Fruit fly (Drosophila melanogaster) whole organism, embryonic: ENCODE data around the gene ND-18.

Source experiments
- Atf-2 ChIP-seq: fragments of 200-800 bp; sonication (Bioruptor generic); optimal IDR thresholded peaks from 2 replicates; lab custom pipeline; 2016; ENCODE audit warnings: missing biosample characterization, missing genetic modification characterization
- Awh ChIP-seq: fragments of 200-800 bp; sonication (Bioruptor generic); IDR thresholded peaks from 2 replicates; pipeline ENCODE4, ENCODE4 v1.3.6; 2022; ENCODE audit warnings: missing biosample characterization, missing genetic modification characterization
- CG11247 ChIP-seq: fragments of 200-800 bp; sonication (Bioruptor generic); IDR thresholded peaks from 2 replicates; pipeline ENCODE4 v1.3.6; 2022; ENCODE audit warnings: missing biosample characterization, missing genetic modification characterization
- CG11560 ChIP-seq: fragments of 200-800 bp; sonication (Bioruptor generic); IDR thresholded peaks from 3 replicates; pipeline ENCODE4 v1.3.6; 2022; ENCODE audit warnings: missing biosample characterization, missing genetic modification characterization
- CG12236 ChIP-seq: fragments of 200-800 bp; sonication (Bioruptor generic); optimal IDR thresholded peaks from 2 replicates; lab custom pipeline; 2016; ENCODE audit warnings: missing biosample characterization, missing genetic modification characterization
- CG12299 ChIP-seq: fragments of 200-800 bp; sonication (Bioruptor generic); optimal IDR thresholded peaks from 2 replicates; lab custom pipeline; 2018; ENCODE audit warnings: missing biosample characterization, mild to moderate bottlenecking, missing genetic modification characterization
- CG12659 ChIP-seq: fragments of 200-800 bp; sonication (Bioruptor generic); optimal IDR thresholded peaks from 3 replicates; lab custom pipeline; 2017; ENCODE audit warnings: mild to moderate bottlenecking, missing biosample characterization, missing genetic modification reagents, missing genetic modification characterization
- CG13123 ChIP-seq: fragments of 200-800 bp; sonication (Bioruptor generic); optimal IDR thresholded peaks from 2 replicates; lab custom pipeline; 2016; ENCODE audit warnings: missing biosample characterization, missing genetic modification characterization
- CG13775 ChIP-seq: fragments of 200-800 bp; sonication (Bioruptor generic); optimal IDR thresholded peaks from 3 replicates; lab custom pipeline; 2017; ENCODE audit warnings: missing biosample characterization, mild to moderate bottlenecking, missing genetic modification characterization
- CG14050 ChIP-seq: fragments of 200-800 bp; sonication (Bioruptor generic); IDR thresholded peaks from 3 replicates; pipeline ENCODE4 v1.3.6; 2022; ENCODE audit warnings: missing biosample characterization, missing genetic modification characterization
- CG1647 ChIP-seq: fragments of 200-800 bp; sonication (Bioruptor generic); optimal IDR thresholded peaks from 3 replicates; lab custom pipeline; 2016; ENCODE audit warnings: missing biosample characterization, missing genetic modification characterization
- CG17912 ChIP-seq: fragments of 200-800 bp; sonication (Bioruptor generic); optimal IDR thresholded peaks from 2 replicates; lab custom pipeline; 2018; ENCODE audit warnings: missing biosample characterization, mild to moderate bottlenecking, missing genetic modification characterization
- CG18262 ChIP-seq: fragments of 200-800 bp; optimal IDR thresholded peaks from 3 replicates; lab custom pipeline; 2019; ENCODE audit warnings: missing biosample characterization, mild to moderate bottlenecking, missing genetic modification characterization, moderate library complexity
- CG2712 ChIP-seq: fragments of 200-800 bp; optimal IDR thresholded peaks from 3 replicates; lab custom pipeline; 2019; ENCODE audit warnings: missing biosample characterization, mild to moderate bottlenecking, missing genetic modification characterization, moderate library complexity
- CG2889 ChIP-seq: fragments of 200-800 bp; sonication (Bioruptor generic); IDR thresholded peaks from 3 replicates; pipeline ENCODE4 v1.3.6; 2022; ENCODE audit warnings: missing biosample characterization, missing genetic modification characterization
- CG32767 ChIP-seq: fragments of 200-800 bp; sonication (Bioruptor generic); IDR thresholded peaks from 2 replicates; pipeline ENCODE4 v1.3.6; 2022; ENCODE audit warnings: missing biosample characterization, missing genetic modification characterization
- CG32772 ChIP-seq: fragments of 200-800 bp; sonication (Bioruptor generic); IDR thresholded peaks from 2 replicates; pipeline ENCODE4 v1.3.6; 2022; ENCODE audit warnings: missing biosample characterization, missing genetic modification characterization
- CG5245 ChIP-seq: fragments of 200-800 bp; sonication (Bioruptor generic); optimal IDR thresholded peaks from 3 replicates; lab custom pipeline; 2016; ENCODE audit warnings: missing biosample characterization, missing genetic modification characterization
- CG6654 ChIP-seq: fragments of 200-800 bp; sonication (Bioruptor generic); optimal IDR thresholded peaks from 2 replicates; lab custom pipeline; 2017; ENCODE audit warnings: missing biosample characterization, mild to moderate bottlenecking, missing genetic modification characterization
- CG6854 ChIP-seq: fragments of 200-800 bp; sonication (Bioruptor generic); optimal IDR thresholded peaks from 3 replicates; lab custom pipeline; 2017; ENCODE audit warnings: missing biosample characterization, mild to moderate bottlenecking, missing genetic modification characterization
- CG7786 ChIP-seq: fragments of 200-800 bp; sonication (Bioruptor generic); optimal IDR thresholded peaks from 2 replicates; lab custom pipeline; 2016; ENCODE audit warnings: missing biosample characterization, missing genetic modification characterization
- CG8359 ChIP-seq: fragments of 200-800 bp; sonication (Bioruptor generic); optimal IDR thresholded peaks from 2 replicates; lab custom pipeline; 2017; ENCODE audit warnings: missing biosample characterization, mild to moderate bottlenecking, missing genetic modification characterization, borderline replicate concordance
- CG8478 ChIP-seq: fragments of >200 bp; optimal IDR thresholded peaks from 2 replicates; lab custom pipeline; 2018
- CG8924 ChIP-seq: fragments of 200-800 bp; optimal IDR thresholded peaks from 3 replicates; lab custom pipeline; 2019; ENCODE audit warnings: missing biosample characterization, mild to moderate bottlenecking, missing genetic modification characterization, moderate library complexity
- CkIIα-i1 ChIP-seq: fragments of 200-800 bp; sonication (Bioruptor generic); IDR thresholded peaks from 2 replicates; pipeline ENCODE4 v1.3.6; 2022; ENCODE audit warnings: missing biosample characterization, missing genetic modification characterization
- Drgx ChIP-seq: fragments of 200-800 bp; sonication (Bioruptor generic); IDR thresholded peaks from 2 replicates; pipeline ENCODE4 v1.3.6; 2022; ENCODE audit warnings: missing biosample characterization, missing genetic modification characterization
- E2f2 ChIP-seq: fragments of 200-800 bp; sonication (Bioruptor generic); IDR thresholded peaks from 2 replicates; pipeline ENCODE4 v1.3.6; 2022; ENCODE audit warnings: missing biosample characterization, missing genetic modification characterization
- HLH4C ChIP-seq: fragments of 200-800 bp; sonication (Bioruptor generic); IDR thresholded peaks from 3 replicates; pipeline ENCODE4 v1.3.6; 2022; ENCODE audit warnings: missing biosample characterization, missing genetic modification characterization; ENCODE audit not compliant: partially characterized antibody
- Hmx ChIP-seq: fragments of 200-800 bp; sonication (Bioruptor generic); optimal IDR thresholded peaks from 2 replicates; lab custom pipeline; 2016; ENCODE audit warnings: missing biosample characterization, missing genetic modification characterization
- Hsf ChIP-seq: fragments of 200-800 bp; sonication (Bioruptor generic); optimal IDR thresholded peaks from 3 replicates; lab custom pipeline; 2016; ENCODE audit warnings: missing biosample characterization, missing genetic modification characterization
- NC2β ChIP-seq: fragments of 200-800 bp; sonication (Bioruptor generic); optimal IDR thresholded peaks from 2 replicates; lab custom pipeline; 2016; ENCODE audit warnings: missing biosample characterization, missing genetic modification characterization
- NFAT ChIP-seq: fragments of 200-800 bp; sonication (Bioruptor generic); IDR thresholded peaks from 2 replicates; pipeline ENCODE4 v1.3.6; 2022; ENCODE audit warnings: missing biosample characterization, missing genetic modification characterization
- Rfx ChIP-seq: fragments of 200-800 bp; sonication (Bioruptor generic); IDR thresholded peaks from 2 replicates; pipeline ENCODE4 v1.3.6; 2022; ENCODE audit warnings: missing biosample characterization, missing genetic modification characterization
- Sry-β ChIP-seq: fragments of 200-800 bp; sonication (Bioruptor generic); optimal IDR thresholded peaks from 2 replicates; lab custom pipeline; 2018; ENCODE audit warnings: missing biosample characterization, mild to moderate bottlenecking, missing genetic modification characterization, moderate library complexity
- Taf1 ChIP-seq: fragments of 200-800 bp; sonication (Bioruptor generic); IDR thresholded peaks from 2 replicates; pipeline ENCODE4 v1.3.6; 2022; ENCODE audit warnings: missing biosample characterization, missing genetic modification characterization
- bbx ChIP-seq: fragments of 200-800 bp; sonication (Bioruptor generic); IDR thresholded peaks from 2 replicates; pipeline ENCODE4 v1.3.6; 2022; ENCODE audit warnings: missing biosample characterization, missing genetic modification characterization; ENCODE audit not compliant: partially characterized antibody
- bigmax ChIP-seq: fragments of 200-800 bp; sonication (Bioruptor generic); optimal IDR thresholded peaks from 2 replicates; lab custom pipeline; 2018; ENCODE audit warnings: missing biosample characterization, mild to moderate bottlenecking, missing genetic modification characterization
- br ChIP-seq: fragments of >200 bp; optimal IDR thresholded peaks from 2 replicates; lab custom pipeline; 2017
- cato ChIP-seq: fragments of 200-800 bp; sonication (Bioruptor generic); optimal IDR thresholded peaks from 2 replicates; lab custom pipeline; 2016; ENCODE audit warnings: missing biosample characterization, missing genetic modification characterization, borderline replicate concordance
- chm ChIP-seq: fragments of 200-800 bp; sonication (Bioruptor generic); IDR thresholded peaks from 2 replicates; pipeline ENCODE4 v1.3.6; 2022; ENCODE audit warnings: missing biosample characterization, missing genetic modification characterization
- crc ChIP-seq: fragments of 200-800 bp; sonication (Bioruptor generic); optimal IDR thresholded peaks from 2 replicates; lab custom pipeline; 2016; ENCODE audit warnings: missing biosample characterization, missing genetic modification characterization
- da ChIP-seq: fragments of 200-800 bp; sonication (Bioruptor generic); optimal IDR thresholded peaks from 2 replicates; lab custom pipeline; 2016; ENCODE audit warnings: missing biosample characterization, missing genetic modification characterization
- fd64A ChIP-seq: fragments of 200-800 bp; sonication (Bioruptor generic); optimal IDR thresholded peaks from 3 replicates; lab custom pipeline; 2018; ENCODE audit warnings: missing biosample characterization, mild to moderate bottlenecking, missing genetic modification characterization
- pho ChIP-seq: fragments of 200-800 bp; sonication (Bioruptor generic); optimal IDR thresholded peaks from 2 replicates; lab custom pipeline; 2016; ENCODE audit warnings: missing biosample characterization, missing genetic modification characterization
- pzg ChIP-seq: fragments of 200-800 bp; sonication (Bioruptor generic); optimal IDR thresholded peaks from 3 replicates; lab custom pipeline; 2018; ENCODE audit warnings: missing biosample characterization, mild to moderate bottlenecking, missing genetic modification characterization, moderate library complexity
- sd ChIP-seq: fragments of 200-800 bp; sonication (Bioruptor generic); optimal IDR thresholded peaks from 3 replicates; lab custom pipeline; 2018; ENCODE audit warnings: missing biosample characterization, mild to moderate bottlenecking, missing genetic modification characterization, moderate library complexity
- tgo ChIP-seq: fragments of 200-800 bp; sonication (Bioruptor generic); IDR thresholded peaks from 3 replicates; pipeline ENCODE4 v1.3.6; 2022; ENCODE audit warnings: missing biosample characterization, missing genetic modification characterization
- toy ChIP-seq: fragments of 200-800 bp; sonication (Bioruptor generic); IDR thresholded peaks from 2 replicates; pipeline ENCODE4 v1.3.6; 2022; ENCODE audit warnings: missing biosample characterization, missing genetic modification characterization
- unpg ChIP-seq: fragments of 200-800 bp; sonication (Bioruptor generic); optimal IDR thresholded peaks from 3 replicates; lab custom pipeline; 2018; ENCODE audit warnings: missing biosample characterization, mild to moderate bottlenecking, missing genetic modification characterization, moderate library complexity
- vnd ChIP-seq: fragments of 200-800 bp; sonication (Bioruptor generic); IDR thresholded peaks from 3 replicates; pipeline ENCODE4 v1.3.6; 2022; ENCODE audit warnings: missing biosample characterization, missing genetic modification characterization; ENCODE audit not compliant: partially characterized antibody
- wor ChIP-seq: fragments of 200-800 bp; sonication (Bioruptor generic); IDR thresholded peaks from 2 replicates; pipeline ENCODE4 v1.3.6; 2022; ENCODE audit warnings: missing biosample characterization, missing genetic modification characterization

The ND-18 gene

DNA sequence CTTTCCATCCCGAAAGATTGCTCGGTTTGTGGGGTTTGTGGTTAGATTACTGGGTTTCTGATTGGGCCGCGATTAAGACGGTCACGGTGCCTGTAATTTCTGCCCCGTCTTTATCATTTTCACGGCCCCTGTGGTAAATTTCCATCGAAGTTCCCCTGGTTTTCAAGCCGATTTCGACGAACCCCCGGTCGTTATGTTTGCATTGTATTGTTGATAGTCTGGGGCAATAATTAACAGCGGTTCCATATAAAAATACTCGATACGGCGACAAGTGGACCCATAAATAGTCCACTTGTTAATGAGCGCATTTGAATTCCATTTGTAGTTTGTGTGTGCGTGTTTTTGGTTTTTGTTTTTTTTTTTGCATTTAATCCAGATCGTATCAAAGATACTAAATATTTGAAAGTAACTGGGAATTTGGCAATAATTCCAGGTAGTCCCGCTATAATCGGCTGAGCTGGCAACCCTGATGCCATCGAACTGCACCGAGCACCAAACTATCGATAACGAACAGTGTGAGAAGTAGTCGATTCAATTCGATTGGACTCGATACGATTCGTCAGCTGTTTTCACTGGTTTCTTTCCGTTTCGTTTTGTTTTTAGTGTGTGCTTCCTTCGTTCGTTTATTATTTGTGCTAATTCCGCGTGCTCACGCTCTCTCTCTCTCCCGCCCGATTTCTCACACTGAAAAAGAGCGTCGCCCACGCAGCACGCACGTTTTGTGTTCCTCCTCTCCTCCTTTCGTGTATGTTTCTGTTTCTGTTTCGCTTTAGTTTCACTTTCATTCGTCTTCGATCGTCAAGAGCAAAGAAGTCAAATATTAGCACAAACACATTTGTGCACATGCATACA is 13.3 kb downstream of the ND-18 start (continued):
- peak; percentile 56 for TF ChIP-seq E2f2 (GFP tag; lab: Robert Waterston, UW)
- TF ChIP-seq fd64A (GFP tag; lab: Kevin White, UChicago): no peak
- peak; percentile 39 for TF ChIP-seq CG8924 (tag; lab: Kevin White, UChicago)
- no peak for TF ChIP-seq br (lab: Kevin White, UChicago)
- TF ChIP-seq NC2β (GFP tag; lab: Kevin White, UChicago): peak; percentile 37
- no peak for TF ChIP-seq CG2712 (tag; lab: Kevin White, UChicago)
- peak; percentile 60; the same call in 1 of the 2 replicates for TF ChIP-seq NFAT (GFP tag; lab: Robert Waterston, UW)
- peak; percentile 1 for TF ChIP-seq CG12299 (tag; lab: Kevin White, UChicago)
- peak; percentile 34; the same call in 1 of the 3 replicates for TF ChIP-seq tgo (GFP tag; lab: Robert Waterston, UW)
- no peak for TF ChIP-seq Sry-β (GFP tag; lab: Kevin White, UChicago)
- no peak for TF ChIP-seq Hmx
- TF ChIP-seq bbx (GFP tag; lab: Robert Waterston, UW): peak; percentile 82
- TF ChIP-seq CG12659 (GFP tag; lab: Kevin White, UChicago): no peak
- no peak for TF ChIP-seq Awh (GFP tag; lab: Robert Waterston, UW)
- 0 out of 2 replicates have a peak, but pooled peaks have one; percentile 6 for TF ChIP-seq chm (GFP tag; lab: Robert Waterston, UW)
- TF ChIP-seq unpg (GFP tag; lab: Kevin White, UChicago): no peak
- no peak for TF ChIP-seq Atf-2 (GFP tag; lab: Kevin White, UChicago)
- no peak for TF ChIP-seq CG2889 (GFP tag; lab: Robert Waterston, UW)
- no peak for TF ChIP-seq CG8359 (GFP tag; lab: Kevin White, UChicago)
- TF ChIP-seq CG13123: no peak
- TF ChIP-seq CG6854: no peak
- TF ChIP-seq Taf1 (GFP tag; lab: Robert Waterston, UW): no peak
- TF ChIP-seq wor (GFP tag; lab: Robert Waterston, UW): no peak
- TF ChIP-seq CG13775: peak; percentile 2
- TF ChIP-seq crc (GFP tag; lab: Kevin White, UChicago): peak; percentile 27
- no peak for TF ChIP-seq CG18262 (tag; lab: Kevin White, UChicago)
- TF ChIP-seq CG7786: peak; percentile 38
- no peak for TF ChIP-seq CG5245 (GFP tag; lab: Kevin White, UChicago)
- no peak for TF ChIP-seq CG11247
- no peak for TF ChIP-seq cato (GFP tag; lab: Kevin White, UChicago)
- no peak for TF ChIP-seq bigmax (GFP tag; lab: Kevin White, UChicago)
- TF ChIP-seq CG17912: no peak
- no peak for TF ChIP-seq CG32772 (GFP tag; lab: Robert Waterston, UW)
- peak; percentile 19 for TF ChIP-seq pho
- TF ChIP-seq CG6654 (GFP tag; lab: Kevin White, UChicago): no peak
- peak; percentile 28 for TF ChIP-seq Hsf (GFP tag; lab: Kevin White, UChicago)
- TF ChIP-seq CG32767: no peak
- TF ChIP-seq CG1647 (GFP tag; lab: Kevin White, UChicago): no peak
- TF ChIP-seq sd (tag; lab: Kevin White, UChicago): no peak
- no peak for TF ChIP-seq toy (GFP tag; lab: Robert Waterston, UW)
- peak; percentile 96 for TF ChIP-seq CG11560
- TF ChIP-seq vnd (GFP tag; lab: Robert Waterston, UW): peak; percentile 77
- TF ChIP-seq CG12236 (GFP tag; lab: Kevin White, UChicago): no peak
- no peak for TF ChIP-seq Drgx
- peak; percentile 55 for TF ChIP-seq Rfx (GFP tag; lab: Robert Waterston, UW)
- no peak for TF ChIP-seq CG8478 (lab: Kevin White, UChicago)
- peak; percentile 17 for TF ChIP-seq da (GFP tag; lab: Kevin White, UChicago)
- no peak for TF ChIP-seq CG14050 (GFP tag; lab: Robert Waterston, UW)
- peak; percentile 74 for TF ChIP-seq pzg
- TF ChIP-seq CkIIα-i1 (GFP tag; lab: Robert Waterston, UW): no peak
- TF ChIP-seq HLH4C (GFP tag; lab: Robert Waterston, UW): peak; percentile 80
